Fruit fly (Drosophila melanogaster): Measurements from ENCODE around the gene IFT46.
A peak's percentile ranks its signal among the peaks of the same experiment; 100 is the strongest.

Gene IFT46

DNA sequence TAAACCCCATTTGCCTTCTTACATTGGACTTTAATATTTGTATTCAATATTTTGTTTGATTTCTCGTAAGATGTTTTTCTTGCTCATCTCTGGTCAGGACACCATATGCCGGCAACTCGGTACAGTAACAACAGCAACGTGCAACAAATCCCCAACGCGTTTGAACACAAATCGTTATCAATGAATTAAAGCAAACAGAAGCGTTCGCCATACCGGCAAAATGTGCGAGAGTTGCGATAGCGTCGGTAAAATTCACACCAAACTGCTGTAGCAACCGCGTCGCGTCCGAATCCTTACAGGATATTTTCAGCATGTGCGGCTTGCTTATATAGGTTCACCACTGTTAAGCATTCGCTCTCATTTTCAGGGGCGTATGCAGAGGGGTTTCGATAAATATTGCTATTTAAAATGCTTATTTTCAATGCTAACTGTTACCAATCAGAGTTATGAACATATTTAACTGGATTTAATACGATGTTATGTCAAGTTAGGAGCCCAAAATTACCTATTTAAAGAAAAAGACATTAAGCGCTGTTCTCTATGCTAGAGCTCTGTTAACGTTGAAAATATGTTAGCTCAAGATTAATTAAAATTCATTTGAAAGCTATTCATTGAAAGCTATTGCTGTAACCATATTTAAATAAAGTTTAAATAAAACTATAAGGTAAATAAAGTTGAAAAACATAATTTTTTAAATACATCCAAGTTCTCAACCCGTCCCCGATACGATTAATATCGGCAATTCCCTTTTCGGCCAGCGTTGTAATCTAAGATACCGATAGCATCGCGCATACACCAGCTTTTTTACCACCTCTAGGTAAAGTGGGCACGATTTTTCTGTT, 25.6 kb downstream of the IFT46 start, which contains the start of the genes Pde11 and CG15160 (continued):
- TF ChIP-seq C15 (GFP tag; IDR thresholded peaks at IDR 0.05) (0 out of 3 replicates have a peak, but pooled peaks have one; percentile 7), kah (GFP tag; optimal IDR thresholded peaks at IDR 0.05) (no peak), CG9437 (GFP tag; optimal IDR thresholded peaks at IDR 0.05) (no peak), CG10366 (GFP tag; IDR thresholded peaks at IDR 0.05) (no peak), CG1647 (GFP tag; optimal IDR thresholded peaks at IDR 0.05) (no peak), ci (GFP tag; IDR thresholded peaks at IDR 0.05) (no peak; the same call in 2 of the 3 replicates), CrebB (tag; optimal IDR thresholded peaks at IDR 0.05) (no peak), lola (GFP tag; optimal IDR thresholded peaks at IDR 0.05) (peak in 1 of 3 experiments; percentile 33), al (GFP tag; IDR thresholded peaks at IDR 0.05) (no peak), Six4 (GFP tag; optimal IDR thresholded peaks at IDR 0.05) (no peak), Asciz (GFP tag; optimal IDR thresholded peaks at IDR 0.05) (no peak), CG18764 (GFP tag; optimal IDR thresholded peaks at IDR 0.05) (peak; percentile 39), corto (GFP tag; optimal IDR thresholded peaks at IDR 0.05) (no peak), CG13296 (GFP tag; optimal IDR thresholded peaks at IDR 0.05) (no peak), CG11504 (tag; optimal IDR thresholded peaks at IDR 0.05) (no peak), Lpt (GFP tag; optimal IDR thresholded peaks at IDR 0.05) (no peak), CG3838 (GFP tag; optimal IDR thresholded peaks at IDR 0.05) (no peak), CG7928 (GFP tag; optimal IDR thresholded peaks at IDR 0.05) (no peak), CG6683 (GFP tag; optimal IDR thresholded peaks at IDR 0.05) (no peak), Mes4 (GFP tag; optimal IDR thresholded peaks at IDR 0.05) (no peak), org-1 (GFP tag; optimal IDR thresholded peaks at IDR 0.05) (no peak), gsb (GFP tag; IDR thresholded peaks at IDR 0.05) (no peak), Mrtf (GFP tag; IDR thresholded peaks at IDR 0.05) (no peak), Ravus (GFP tag; IDR thresholded peaks at IDR 0.05) (no peak), CG17186 (GFP tag; optimal IDR thresholded peaks at IDR 0.05) (peak; percentile 77), CG8089 (GFP tag; optimal IDR thresholded peaks at IDR 0.05) (no peak), E2f1 (GFP tag; IDR thresholded peaks at IDR 0.05) (0 out of 2 replicates have a peak, but pooled peaks have one; percentile 6), CG5953 (GFP tag; IDR thresholded peaks at IDR 0.05) (no peak), NC2α (GFP tag; optimal IDR thresholded peaks at IDR 0.05) (no peak), crol (GFP tag; IDR thresholded peaks at IDR 0.05) (no peak), ase (GFP tag; IDR thresholded peaks at IDR 0.05) (no peak), Antp (GFP tag; optimal IDR thresholded peaks at IDR 0.05) (no peak), Hr3 (GFP tag; optimal IDR thresholded peaks at IDR 0.05) (peak; percentile 24), cas (GFP tag; IDR thresholded peaks at IDR 0.05) (no peak), CG1233 (GFP tag; optimal IDR thresholded peaks at IDR 0.05) (peak; percentile 7), Hand (GFP tag; optimal IDR thresholded peaks at IDR 0.05) (no peak), CG17328 (GFP tag; IDR thresholded peaks at IDR 0.05) (no peak), Xbp1 (GFP tag; optimal IDR thresholded peaks at IDR 0.05) (peak; percentile 5), z (GFP tag; IDR thresholded peaks at IDR 0.05) (no peak), CG12391 (tag; optimal IDR thresholded peaks at IDR 0.05) (no peak), CG11560 (tag; IDR thresholded peaks at IDR 0.05) (peak; percentile 21; the same call in 1 of the 3 replicates), hth (optimal IDR thresholded peaks at IDR 0.05) (no peak), CG15601 (tag; optimal IDR thresholded peaks at IDR 0.05) (peak; percentile 35), CG12071 (GFP tag; optimal IDR thresholded peaks at IDR 0.05) (no peak), ATbp (GFP tag; optimal IDR thresholded peaks at IDR 0.05) (no peak), esg (GFP tag; conservative IDR thresholded peaks at IDR 0.05) (no peak), zfh1 (GFP tag; IDR thresholded peaks at IDR 0.05) (peak; percentile 65; the same call in 2 of the 3 replicates), CG32772 (GFP tag; IDR thresholded peaks at IDR 0.05) (peak; percentile 24; the same call in 1 of the 2 replicates), Chrac-16 (GFP tag; optimal IDR thresholded peaks at IDR 0.05) (peak; percentile 26), CG12236 (GFP tag; optimal IDR thresholded peaks at IDR 0.05) (no peak)
